Fruit fly (Drosophila melanogaster) whole organism, embryonic: ENCODE results near the gene aop.

ENCODE experiments used
- Abd-B ChIP-seq: fragments of 200-800 bp; sonication (Bioruptor generic); optimal IDR thresholded peaks from 2 replicates; lab custom pipeline; 2018; ENCODE audit warnings: missing biosample characterization, mild to moderate bottlenecking, missing genetic modification characterization, moderate library complexity
- Adf1 ChIP-seq: fragments of 200-800 bp; sonication (Bioruptor generic); IDR thresholded peaks from 2 replicates; pipeline ENCODE4 v1.3.6; 2022; ENCODE audit warnings: missing biosample characterization, missing genetic modification characterization
- Awh ChIP-seq: fragments of 200-800 bp; sonication (Bioruptor generic); IDR thresholded peaks from 2 replicates; pipeline ENCODE4, ENCODE4 v1.3.6; 2022; ENCODE audit warnings: missing biosample characterization, missing genetic modification characterization
- CG11695 ChIP-seq: fragments of 200-800 bp; sonication (Bioruptor generic); IDR thresholded peaks from 3 replicates; pipeline ENCODE4 v1.3.6; 2022; ENCODE audit warnings: missing biosample characterization, missing genetic modification characterization
- CG12104 ChIP-seq: fragments of 200-800 bp; sonication (Bioruptor generic); optimal IDR thresholded peaks from 3 replicates; lab custom pipeline; 2016; ENCODE audit warnings: missing biosample characterization, missing genetic modification characterization
- CG12155 ChIP-seq: fragments of 200-800 bp; sonication (Bioruptor generic); optimal IDR thresholded peaks from 3 replicates; lab custom pipeline; 2016; ENCODE audit warnings: missing biosample characterization, missing genetic modification characterization
- CG12659 ChIP-seq: fragments of 200-800 bp; sonication (Bioruptor generic); optimal IDR thresholded peaks from 3 replicates; lab custom pipeline; 2017; ENCODE audit warnings: mild to moderate bottlenecking, missing biosample characterization, missing genetic modification reagents, missing genetic modification characterization
- CG13296 ChIP-seq: fragments of 200-800 bp; sonication (Bioruptor generic); optimal IDR thresholded peaks from 3 replicates; lab custom pipeline; 2018; ENCODE audit warnings: missing biosample characterization, mild to moderate bottlenecking, missing genetic modification characterization
- CG13424 ChIP-seq: fragments of 200-800 bp; sonication (Bioruptor generic); optimal IDR thresholded peaks from 2 replicates; lab custom pipeline; 2019; ENCODE audit warnings: missing biosample characterization, mild to moderate bottlenecking, missing genetic modification characterization, moderate library complexity
- CG15479 ChIP-seq: fragments of 200-800 bp; sonication (Bioruptor generic); optimal IDR thresholded peaks from 3 replicates; lab custom pipeline; 2019; ENCODE audit warnings: missing biosample characterization, mild to moderate bottlenecking, missing genetic modification characterization, moderate library complexity
- CG17361 ChIP-seq: fragments of 200-800 bp; sonication (Bioruptor generic); IDR thresholded peaks from 3 replicates; pipeline ENCODE4 v1.3.6; 2022; ENCODE audit warnings: missing biosample characterization, missing genetic modification characterization
- CG18619 ChIP-seq: fragments of 200-800 bp; sonication (Bioruptor generic); optimal IDR thresholded peaks from 3 replicates; lab custom pipeline; 2017; ENCODE audit warnings: missing biosample characterization, mild to moderate bottlenecking, missing genetic modification characterization
- CG2712 ChIP-seq: fragments of 200-800 bp; optimal IDR thresholded peaks from 3 replicates; lab custom pipeline; 2019; ENCODE audit warnings: missing biosample characterization, mild to moderate bottlenecking, missing genetic modification characterization, moderate library complexity
- CG30431 ChIP-seq: fragments of 200-800 bp; sonication (Bioruptor generic); optimal IDR thresholded peaks from 2 replicates; lab custom pipeline; 2017; ENCODE audit warnings: missing biosample characterization, missing genetic modification characterization
- CG3163 ChIP-seq: fragments of 200-800 bp; sonication (Bioruptor generic); optimal IDR thresholded peaks from 3 replicates; lab custom pipeline; 2016; ENCODE audit warnings: missing biosample characterization, missing genetic modification characterization
- Camta ChIP-seq: fragments of 200-800 bp; sonication (Bioruptor generic); optimal IDR thresholded peaks from 2 replicates; lab custom pipeline; 2016; ENCODE audit warnings: missing biosample characterization, missing genetic modification characterization
- D19A ChIP-seq: fragments of 200-800 bp; optimal IDR thresholded peaks from 3 replicates; lab custom pipeline; 2019; ENCODE audit warnings: missing biosample characterization, mild to moderate bottlenecking, missing genetic modification characterization, moderate library complexity
- Dref ChIP-seq: fragments of 200-800 bp; sonication (Bioruptor generic); IDR thresholded peaks from 2 replicates; pipeline ENCODE4 v1.3.6; 2022; ENCODE audit warnings: missing biosample characterization, missing genetic modification characterization
- Gsc ChIP-seq: fragments of 200-800 bp; sonication (Bioruptor generic); IDR thresholded peaks from 2 replicates; pipeline ENCODE4 v1.3.6; 2022; ENCODE audit warnings: missing biosample characterization, missing genetic modification characterization
- HLHmδ ChIP-seq: fragments of 200-800 bp; sonication (Bioruptor generic); optimal IDR thresholded peaks from 2 replicates; lab custom pipeline; 2018; ENCODE audit warnings: missing biosample characterization, mild to moderate bottlenecking, missing genetic modification characterization, moderate library complexity
- Hand ChIP-seq: fragments of 200-800 bp; sonication (Bioruptor generic); optimal IDR thresholded peaks from 2 replicates; lab custom pipeline; 2017; ENCODE audit warnings: mild to moderate bottlenecking, missing biosample characterization, missing genetic modification reagents, missing genetic modification characterization
- Hr3 ChIP-seq: fragments of 200-800 bp; sonication (Bioruptor generic); optimal IDR thresholded peaks from 3 replicates; lab custom pipeline; 2016; ENCODE audit warnings: missing biosample characterization, missing genetic modification characterization
- Kr ChIP-seq: fragments of 200-800 bp; sonication (Bioruptor generic); optimal IDR thresholded peaks from 2 replicates; lab custom pipeline; 2017; ENCODE audit warnings: missing biosample characterization, mild to moderate bottlenecking, missing genetic modification characterization
- MTF-1 ChIP-seq: fragments of 200-800 bp; sonication (Bioruptor generic); optimal IDR thresholded peaks from 2 replicates; lab custom pipeline; 2018; ENCODE audit warnings: missing biosample characterization, mild to moderate bottlenecking, missing genetic modification characterization, borderline replicate concordance
- Mes4 ChIP-seq: fragments of 200-800 bp; sonication (Bioruptor generic); optimal IDR thresholded peaks from 2 replicates; lab custom pipeline; 2016; ENCODE audit warnings: missing biosample characterization, missing genetic modification characterization
- NC2α ChIP-seq: fragments of 200-800 bp; sonication (Bioruptor generic); optimal IDR thresholded peaks from 2 replicates; lab custom pipeline; 2016; ENCODE audit warnings: missing biosample characterization, missing genetic modification characterization
- NfI ChIP-seq: fragments of 200-800 bp; sonication (Bioruptor generic); optimal IDR thresholded peaks from 3 replicates; lab custom pipeline; 2018; ENCODE audit warnings: missing biosample characterization, mild to moderate bottlenecking, missing genetic modification characterization, moderate library complexity
- Oli ChIP-seq: fragments of 200-800 bp; sonication (Bioruptor generic); optimal IDR thresholded peaks from 2 replicates; lab custom pipeline; 2018; ENCODE audit warnings: missing biosample characterization, mild to moderate bottlenecking, missing genetic modification characterization, moderate library complexity
- Taf1 ChIP-seq: fragments of 200-800 bp; sonication (Bioruptor generic); IDR thresholded peaks from 2 replicates; pipeline ENCODE4 v1.3.6; 2022; ENCODE audit warnings: missing biosample characterization, missing genetic modification characterization
- Trl ChIP-seq, 3 experiments: fragments of >200 bp in 2 of 3; fragments of 200-800 bp in 1 of 3; sonication (Bioruptor generic) in 1 of 3; optimal IDR thresholded peaks; 2 replicates in 1 of 3; 3 replicates in 2 of 3; lab custom pipeline; 2016 to 2017; ENCODE audit warnings: missing biosample characterization in 1 of 3, missing genetic modification characterization in 1 of 3
- ac ChIP-seq: fragments of 200-800 bp; sonication (Bioruptor generic); optimal IDR thresholded peaks from 3 replicates; lab custom pipeline; 2017; ENCODE audit warnings: missing biosample characterization, mild to moderate bottlenecking, missing genetic modification characterization
- aop ChIP-seq: fragments of 200-800 bp; sonication (Bioruptor generic); IDR thresholded peaks from 2 replicates; pipeline ENCODE4 v1.3.6; 2022; ENCODE audit warnings: missing biosample characterization, missing genetic modification characterization
- ash1 ChIP-seq: fragments of 200-800 bp; sonication (Bioruptor generic); optimal IDR thresholded peaks from 2 replicates; lab custom pipeline; 2018; ENCODE audit warnings: missing biosample characterization, mild to moderate bottlenecking, missing genetic modification characterization
- az2 ChIP-seq: fragments of 200-800 bp; sonication (Bioruptor generic); optimal IDR thresholded peaks from 3 replicates; lab custom pipeline; 2016; ENCODE audit warnings: missing biosample characterization, missing genetic modification characterization
- bbx ChIP-seq: fragments of 200-800 bp; sonication (Bioruptor generic); IDR thresholded peaks from 2 replicates; pipeline ENCODE4 v1.3.6; 2022; ENCODE audit warnings: missing biosample characterization, missing genetic modification characterization; ENCODE audit not compliant: partially characterized antibody
- bowl ChIP-seq: fragments of 200-800 bp; sonication (Bioruptor generic); IDR thresholded peaks from 2 replicates; pipeline ENCODE4 v1.3.6; 2022; ENCODE audit warnings: missing biosample characterization, missing genetic modification characterization
- chinmo ChIP-seq: fragments of 200-800 bp; sonication (Bioruptor generic); IDR thresholded peaks from 4 replicates; pipeline ENCODE4 v1.3.6; 2022; ENCODE audit warnings: missing biosample characterization, missing genetic modification characterization; ENCODE audit not compliant: partially characterized antibody
- crc ChIP-seq: fragments of 200-800 bp; sonication (Bioruptor generic); optimal IDR thresholded peaks from 2 replicates; lab custom pipeline; 2016; ENCODE audit warnings: missing biosample characterization, missing genetic modification characterization
- dm ChIP-seq: fragments of 200-800 bp; sonication (Bioruptor generic); optimal IDR thresholded peaks from 3 replicates; lab custom pipeline; 2016; ENCODE audit warnings: missing biosample characterization, missing genetic modification characterization
- gsb-n ChIP-seq: fragments of 200-800 bp; sonication (Bioruptor generic); optimal IDR thresholded peaks from 3 replicates; lab custom pipeline; 2018; ENCODE audit warnings: missing biosample characterization, mild to moderate bottlenecking, missing genetic modification characterization
- insv ChIP-seq, 2 experiments: fragments of 200-800 bp; sonication (Bioruptor generic); optimal IDR thresholded peaks; 3 replicates each; lab custom pipeline; 2016 to 2018; ENCODE audit warnings: missing biosample characterization in 2 of 2, missing genetic modification characterization in 2 of 2
- jing ChIP-seq: fragments of 200-800 bp; sonication (Bioruptor generic); optimal IDR thresholded peaks from 2 replicates; lab custom pipeline; 2018; ENCODE audit warnings: missing biosample characterization, mild to moderate bottlenecking, missing genetic modification characterization
- ken ChIP-seq: fragments of 200-800 bp; sonication (Bioruptor generic); IDR thresholded peaks from 3 replicates; pipeline ENCODE4 v1.3.6; 2022; ENCODE audit warnings: missing biosample characterization, missing genetic modification characterization
- lilli ChIP-seq: fragments of 200-800 bp; sonication (Bioruptor generic); optimal IDR thresholded peaks from 3 replicates; lab custom pipeline; 2016; ENCODE audit warnings: missing biosample characterization, missing genetic modification characterization
- maf-S ChIP-seq: fragments of 200-800 bp; sonication (Bioruptor generic); optimal IDR thresholded peaks from 2 replicates; lab custom pipeline; 2016; ENCODE audit warnings: missing biosample characterization, missing genetic modification characterization
- rib ChIP-seq: fragments of 200-800 bp; sonication (Bioruptor generic); IDR thresholded peaks from 2 replicates; pipeline ENCODE4 v1.3.6; 2022; ENCODE audit warnings: missing biosample characterization, missing genetic modification characterization
- stc ChIP-seq: fragments of 200-800 bp; sonication (Bioruptor generic); IDR thresholded peaks from 2 replicates; pipeline ENCODE4 v1.3.6; 2022; ENCODE audit warnings: missing biosample characterization, missing genetic modification characterization
- wor ChIP-seq: fragments of 200-800 bp; sonication (Bioruptor generic); IDR thresholded peaks from 2 replicates; pipeline ENCODE4 v1.3.6; 2022; ENCODE audit warnings: missing biosample characterization, missing genetic modification characterization

Gene aop

DNA sequence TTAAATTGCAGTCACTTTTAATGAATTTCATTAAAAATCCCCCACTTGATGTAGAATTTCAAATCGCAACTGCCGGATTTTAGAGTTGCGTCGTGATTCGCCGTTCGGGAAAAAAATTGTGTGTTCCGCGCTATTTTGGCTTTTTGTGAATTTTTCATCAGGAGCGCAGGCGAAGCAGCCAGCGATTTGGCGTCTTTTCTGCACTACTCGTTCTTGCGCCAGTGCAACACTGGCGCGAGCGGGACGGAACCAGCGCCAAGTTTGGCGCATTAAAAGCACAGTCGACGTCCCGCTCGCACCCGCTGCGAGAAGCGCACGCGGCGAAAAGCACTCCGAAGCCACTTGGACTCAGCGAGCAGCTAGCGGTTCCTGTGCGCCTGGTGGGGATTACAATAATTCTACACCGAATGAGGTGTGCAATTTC is 14.8 kb upstream of the aop start (continued):
- TF ChIP-seq Abd-B (peak; percentile 47), Camta (GFP tag; lab: Kevin White, UChicago) (no peak), bowl (GFP tag; lab: Robert Waterston, UW) (no peak), CG30431 (GFP tag; lab: Kevin White, UChicago) (no peak), CG18619 (peak; percentile 9), chinmo (GFP tag; lab: Robert Waterston, UW) (no peak), CG12659 (GFP tag; lab: Kevin White, UChicago) (peak; percentile 86), insv (GFP tag; optimal IDR thresholded peaks at IDR 0.05; lab: Kevin White, UChicago) (no peak), jing (GFP tag; lab: Kevin White, UChicago) (no peak), crc (GFP tag; lab: Kevin White, UChicago) (no peak), ken (no peak), D19A (tag; lab: Kevin White, UChicago) (peak; percentile 40), ash1 (GFP tag; lab: Kevin White, UChicago) (no peak), rib (GFP tag; lab: Robert Waterston, UW) (no peak), CG15479 (no peak), gsb-n (tag; lab: Kevin White, UChicago) (peak; percentile 38), Taf1 (GFP tag; lab: Robert Waterston, UW) (no peak), CG13296 (GFP tag; lab: Kevin White, UChicago) (peak; percentile 59), Awh (GFP tag; lab: Robert Waterston, UW) (no peak), Gsc (no peak), NfI (GFP tag; lab: Kevin White, UChicago) (peak; percentile 44), Kr (GFP tag; lab: Kevin White, UChicago) (no peak), Mes4 (GFP tag; lab: Kevin White, UChicago) (peak; percentile 16), Trl (optimal IDR thresholded peaks at IDR 0.05; lab: Kevin White, UChicago) (no peak), Trl (GFP tag; optimal IDR thresholded peaks at IDR 0.05; lab: Kevin White, UChicago) (no peak), az2 (GFP tag; lab: Kevin White, UChicago) (no peak), CG11695 (GFP tag; lab: Robert Waterston, UW) (no peak), CG3163 (peak; percentile 35), Adf1 (GFP tag; lab: Robert Waterston, UW) (no peak), ac (no peak), wor (GFP tag; lab: Robert Waterston, UW) (no peak), bbx (no peak), CG12155 (GFP tag; lab: Kevin White, UChicago) (peak; percentile 89), CG17361 (GFP tag; lab: Robert Waterston, UW) (no peak), NC2α (GFP tag; lab: Kevin White, UChicago) (no peak), CG12104 (GFP tag; lab: Kevin White, UChicago) (peak; percentile 6), CG2712 (tag; lab: Kevin White, UChicago) (peak; percentile 42), lilli (GFP tag; lab: Kevin White, UChicago) (peak; percentile 26), CG13424 (peak; percentile 5), maf-S (GFP tag; lab: Kevin White, UChicago) (no peak), Oli (tag; lab: Kevin White, UChicago) (peak; percentile 23), stc (GFP tag; lab: Robert Waterston, UW) (no peak), Hr3 (GFP tag; lab: Kevin White, UChicago) (no peak), aop (no peak), Hand (GFP tag; lab: Kevin White, UChicago) (no peak), HLHmδ (GFP tag; lab: Kevin White, UChicago) (no peak), Dref (GFP tag; lab: Robert Waterston, UW) (no peak), dm (GFP tag; lab: Kevin White, UChicago) (peak; percentile 83), MTF-1 (GFP tag; lab: Kevin White, UChicago) (peak; percentile 55)
